Worm (Caenorhabditis elegans) whole organism, L4/young adult: ENCODE results near the gene gly-14.

ENCODE experiments used
- W03F9.2 ChIP-seq: fragments of 150-350 bp; optimal IDR thresholded peaks from 2 replicates; lab custom pipeline; 2014; ENCODE audit warnings: missing biosample characterization, missing genetic modification characterization
- dao-5 ChIP-seq: sonication (generic microtip); optimal IDR thresholded peaks from 2 replicates; lab custom pipeline; 2016; ENCODE audit warnings: missing genotype, missing genetic modification characterization, moderate library complexity, missing compliant biosample characterization
- him-1 ChIP-seq: sonication (generic microtip); optimal IDR thresholded peaks from 2 replicates; lab custom pipeline; 2016; ENCODE audit warnings: missing genotype, missing genetic modification reagents, missing genetic modification characterization, missing compliant biosample characterization

ce11 chrIII:3480950-3481349 is 12.1 kb downstream of the gly-14 start:
- no peak for TF ChIP-seq him-1 (tag; lab: Kevin White, UChicago)
- TF ChIP-seq dao-5 (tag; lab: Kevin White, UChicago), result no peak
- no peak for TF ChIP-seq W03F9.2 (tag; lab: Kevin White, UChicago)
